Fruit fly (Drosophila melanogaster) whole organism, prepupa: Measurements from ENCODE around the gene Agpat3.

Source experiments
- CG3032 ChIP-seq: fragments of 200-800 bp; optimal IDR thresholded peaks from 2 replicates; lab custom pipeline; 2019; ENCODE audit warnings: missing biosample characterization, mild to moderate bottlenecking, missing genetic modification characterization, moderate library complexity
- CG6854 ChIP-seq: fragments of 200-800 bp; sonication (Bioruptor generic); optimal IDR thresholded peaks from 2 replicates; lab custom pipeline; 2017; ENCODE audit warnings: missing biosample characterization, mild to moderate bottlenecking, missing genetic modification characterization
- Hr38 ChIP-seq: sonication (Bioruptor generic); optimal IDR thresholded peaks from 2 replicates; lab custom pipeline; 2016; ENCODE audit warnings: missing biosample characterization, missing genetic modification characterization

DNA sequence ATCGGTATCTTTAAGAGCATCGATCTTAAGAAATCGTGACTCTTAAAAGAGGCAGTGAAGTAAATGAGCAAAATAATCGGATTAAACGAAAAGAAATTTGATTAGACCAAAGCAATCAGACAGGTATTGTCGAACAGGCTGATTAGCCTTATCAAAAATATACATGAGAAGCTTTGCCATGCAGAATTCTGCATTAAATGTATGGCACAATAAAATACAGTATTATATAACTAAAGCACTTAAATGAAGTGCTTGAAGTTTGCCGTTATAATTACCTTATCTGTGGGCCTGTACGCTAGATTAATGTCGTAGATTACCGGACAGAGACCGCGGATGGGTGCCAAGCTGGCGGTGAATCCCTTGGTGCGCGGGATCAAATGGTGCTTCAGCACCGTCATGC is 2.7 kb downstream of the Agpat3 start:
- TF ChIP-seq CG6854 (GFP tag; lab: Kevin White, UChicago) (no peak), Hr38 (GFP tag; lab: Kevin White, UChicago) (no peak), CG3032 (no peak)
